Worm (Caenorhabditis elegans) whole organism, early embryonic: ENCODE results near the gene pstk-1.

Experiments used
- ama-1 ChIP-seq: fragments of 150-350 bp; optimal IDR thresholded peaks from 2 replicates; lab custom pipeline; 2014
- flt-1 ChIP-seq: fragments of 200-800 bp; sonication (Bioruptor generic); IDR thresholded peaks from 2 replicates; pipeline ENCODE4 v1.3.6; 2022; ENCODE audit warnings: missing genetic modification characterization, missing compliant biosample characterization
- hmbx-1 ChIP-seq: sonication (generic microtip); optimal IDR thresholded peaks from 2 replicates; lab custom pipeline; 2016; ENCODE audit warnings: mild to moderate bottlenecking, missing genetic modification characterization, missing compliant biosample characterization
- tra-4 ChIP-seq: sonication (generic microtip); optimal IDR thresholded peaks from 2 replicates; lab custom pipeline; 2017; ENCODE audit warnings: missing genetic modification characterization, missing compliant biosample characterization

- no peak for TF ChIP-seq ama-1
- no peak for TF ChIP-seq hmbx-1 (tag; lab: Kevin White, UChicago)
- no peak for TF ChIP-seq flt-1 (GFP tag; lab: Robert Waterston, UW)
- TF ChIP-seq tra-4 (tag; lab: Kevin White, UChicago): no peak
Observed at ce11 chrIII:12455651-12456420, 10.6 kb upstream of the pstk-1 start.
